Fruit fly (Drosophila melanogaster) whole organism, embryonic: Measurements from ENCODE around the gene Cisd2.
A peak's percentile ranks its signal among the peaks of the same experiment; 100 is the strongest.

ENCODE experiments used
- Ada2b ChIP-seq: fragments of 200-800 bp; sonication (Bioruptor generic); IDR thresholded peaks from 2 replicates; pipeline ENCODE4 v1.3.6; 2022; ENCODE audit warnings: missing biosample characterization, missing genetic modification characterization
- Adf1 ChIP-seq: fragments of 200-800 bp; sonication (Bioruptor generic); IDR thresholded peaks from 2 replicates; pipeline ENCODE4 v1.3.6; 2022; ENCODE audit warnings: missing biosample characterization, missing genetic modification characterization
- Atf-2 ChIP-seq: fragments of 200-800 bp; sonication (Bioruptor generic); optimal IDR thresholded peaks from 2 replicates; lab custom pipeline; 2016; ENCODE audit warnings: missing biosample characterization, missing genetic modification characterization
- CG11093 ChIP-seq: fragments of 200-800 bp; sonication (Bioruptor generic); IDR thresholded peaks from 3 replicates; pipeline ENCODE4 v1.3.6; 2022; ENCODE audit warnings: missing biosample characterization, missing genetic modification characterization
- CG12659 ChIP-seq: fragments of 200-800 bp; sonication (Bioruptor generic); optimal IDR thresholded peaks from 3 replicates; lab custom pipeline; 2017; ENCODE audit warnings: mild to moderate bottlenecking, missing biosample characterization, missing genetic modification reagents, missing genetic modification characterization
- CG14441 ChIP-seq: fragments of 200-800 bp; sonication (Bioruptor generic); IDR thresholded peaks from 2 replicates; pipeline ENCODE4 v1.3.6; 2022; ENCODE audit warnings: missing biosample characterization, missing genetic modification characterization
- CG15011 ChIP-seq: fragments of 200-800 bp; sonication (Bioruptor generic); optimal IDR thresholded peaks from 3 replicates; lab custom pipeline; 2018; ENCODE audit warnings: missing biosample characterization, mild to moderate bottlenecking, missing genetic modification characterization
- CG1603 ChIP-seq: fragments of 200-800 bp; sonication (Bioruptor generic); optimal IDR thresholded peaks from 2 replicates; lab custom pipeline; 2019; ENCODE audit warnings: missing biosample characterization, mild to moderate bottlenecking, missing genetic modification characterization, moderate library complexity
- CG1647 ChIP-seq: fragments of 200-800 bp; sonication (Bioruptor generic); optimal IDR thresholded peaks from 3 replicates; lab custom pipeline; 2016; ENCODE audit warnings: missing biosample characterization, missing genetic modification characterization
- CG18262 ChIP-seq: fragments of 200-800 bp; optimal IDR thresholded peaks from 3 replicates; lab custom pipeline; 2019; ENCODE audit warnings: missing biosample characterization, mild to moderate bottlenecking, missing genetic modification characterization, moderate library complexity
- CG31388 ChIP-seq: fragments of 200-800 bp; sonication (Bioruptor generic); optimal IDR thresholded peaks from 2 replicates; lab custom pipeline; 2016; ENCODE audit warnings: missing biosample characterization, missing genetic modification characterization
- CG4360 ChIP-seq: fragments of 200-800 bp; sonication (Bioruptor generic); IDR thresholded peaks from 2 replicates; pipeline ENCODE4 v1.3.6; 2022; ENCODE audit warnings: missing biosample characterization, missing genetic modification characterization
- CG4854 ChIP-seq: fragments of 200-800 bp; sonication (Bioruptor generic); optimal IDR thresholded peaks from 2 replicates; lab custom pipeline; 2016; ENCODE audit warnings: missing biosample characterization, missing genetic modification characterization, inconsistent platforms
- CG6254 ChIP-seq: fragments of 200-800 bp; sonication (Bioruptor generic); optimal IDR thresholded peaks from 3 replicates; lab custom pipeline; 2017; ENCODE audit warnings: mild to moderate bottlenecking, missing biosample characterization, missing genetic modification reagents, missing genetic modification characterization
- CG6813 ChIP-seq: fragments of 200-800 bp; sonication (Bioruptor generic); optimal IDR thresholded peaks from 2 replicates; lab custom pipeline; 2017; ENCODE audit warnings: missing biosample characterization, missing genetic modification characterization, mild to moderate bottlenecking, moderate library complexity, missing genetic modification reagents
- CG6854 ChIP-seq: fragments of 200-800 bp; sonication (Bioruptor generic); optimal IDR thresholded peaks from 3 replicates; lab custom pipeline; 2017; ENCODE audit warnings: missing biosample characterization, mild to moderate bottlenecking, missing genetic modification characterization
- CG7556 ChIP-seq: fragments of 200-800 bp; sonication (Bioruptor generic); optimal IDR thresholded peaks from 2 replicates; lab custom pipeline; 2017; ENCODE audit warnings: missing biosample characterization, mild to moderate bottlenecking, missing genetic modification characterization
- CG8089 ChIP-seq: fragments of 200-800 bp; sonication (Bioruptor generic); optimal IDR thresholded peaks from 3 replicates; lab custom pipeline; 2016; ENCODE audit warnings: missing biosample characterization, missing genetic modification characterization
- CG9817 ChIP-seq: fragments of 200-800 bp; sonication (Bioruptor generic); optimal IDR thresholded peaks from 2 replicates; lab custom pipeline; 2018; ENCODE audit warnings: missing biosample characterization, mild to moderate bottlenecking, missing genetic modification characterization, moderate library complexity
- CkIIα-i1 ChIP-seq: fragments of 200-800 bp; sonication (Bioruptor generic); IDR thresholded peaks from 2 replicates; pipeline ENCODE4 v1.3.6; 2022; ENCODE audit warnings: missing biosample characterization, missing genetic modification characterization
- Fer1 ChIP-seq: fragments of 200-800 bp; sonication (Bioruptor generic); optimal IDR thresholded peaks from 2 replicates; lab custom pipeline; 2017; ENCODE audit warnings: missing biosample characterization, mild to moderate bottlenecking, missing genetic modification characterization
- Fer3 ChIP-seq: fragments of 200-800 bp; sonication (Bioruptor generic); optimal IDR thresholded peaks from 2 replicates; lab custom pipeline; 2018; ENCODE audit warnings: missing biosample characterization, mild to moderate bottlenecking, missing genetic modification characterization, moderate library complexity
- Jarid2 ChIP-seq: fragments of 200-800 bp; sonication (Bioruptor generic); optimal IDR thresholded peaks from 3 replicates; lab custom pipeline; 2017; ENCODE audit warnings: mild to moderate bottlenecking, missing biosample characterization, missing genetic modification reagents, missing genetic modification characterization
- Lhr ChIP-seq: fragments of 200-800 bp; sonication (Bioruptor generic); optimal IDR thresholded peaks from 3 replicates; lab custom pipeline; 2017; ENCODE audit warnings: mild to moderate bottlenecking, missing biosample characterization, missing genetic modification reagents, missing genetic modification characterization
- Meics ChIP-seq: fragments of 200-800 bp; sonication (Bioruptor generic); optimal IDR thresholded peaks from 2 replicates; lab custom pipeline; 2017; ENCODE audit warnings: missing biosample characterization, mild to moderate bottlenecking, missing genetic modification characterization
- Mrtf ChIP-seq: fragments of 200-800 bp; sonication (Bioruptor generic); IDR thresholded peaks from 3 replicates; pipeline ENCODE4 v1.3.6; 2022; ENCODE audit warnings: missing biosample characterization, missing genetic modification characterization
- NK7.1 ChIP-seq: fragments of 200-800 bp; sonication (Bioruptor generic); optimal IDR thresholded peaks from 3 replicates; lab custom pipeline; 2016; ENCODE audit warnings: missing biosample characterization, missing genetic modification characterization
- Nf-YA ChIP-seq: fragments of 200-800 bp; sonication (Bioruptor generic); IDR thresholded peaks from 2 replicates; pipeline ENCODE4 v1.3.6; 2022; ENCODE audit warnings: missing biosample characterization, missing genetic modification characterization
- NfI ChIP-seq: fragments of 200-800 bp; sonication (Bioruptor generic); optimal IDR thresholded peaks from 3 replicates; lab custom pipeline; 2018; ENCODE audit warnings: missing biosample characterization, mild to moderate bottlenecking, missing genetic modification characterization, moderate library complexity
- Oaz ChIP-seq: fragments of 200-800 bp; sonication (Bioruptor generic); IDR thresholded peaks from 2 replicates; pipeline ENCODE4 v1.3.6; 2022; ENCODE audit warnings: missing biosample characterization, missing genetic modification characterization
- Opbp ChIP-seq: fragments of 200-800 bp; sonication (Bioruptor generic); IDR thresholded peaks from 3 replicates; pipeline ENCODE4 v1.3.6; 2022; ENCODE audit warnings: missing biosample characterization, missing genetic modification characterization; ENCODE audit not compliant: partially characterized antibody
- Pdp1 ChIP-seq, 2 experiments: fragments of 200-800 bp; sonication (Bioruptor generic); optimal IDR thresholded peaks; 3 replicates each; lab custom pipeline; 2016; ENCODE audit warnings: missing biosample characterization in 2 of 2, missing genetic modification characterization in 2 of 2, mild to moderate bottlenecking in 1 of 2, moderate library complexity in 1 of 2
- Side ChIP-seq: fragments of 200-800 bp; sonication (Bioruptor generic); optimal IDR thresholded peaks from 2 replicates; lab custom pipeline; 2016; ENCODE audit warnings: missing biosample characterization, missing genetic modification characterization
- ap ChIP-seq: fragments of 200-800 bp; sonication (Bioruptor generic); IDR thresholded peaks from 2 replicates; pipeline ENCODE4 v1.3.6; 2022; ENCODE audit warnings: missing biosample characterization, missing genetic modification characterization
- br ChIP-seq: fragments of >200 bp; optimal IDR thresholded peaks from 2 replicates; lab custom pipeline; 2017
- cad ChIP-seq: fragments of >200 bp; optimal IDR thresholded peaks from 2 replicates; lab custom pipeline; 2017; ENCODE audit warnings: missing biosample characterization, missing genetic modification characterization
- chif ChIP-seq, 2 experiments: fragments of 200-800 bp; sonication (Bioruptor generic); optimal IDR thresholded peaks; 3 replicates each; lab custom pipeline; 2016; ENCODE audit warnings: missing biosample characterization in 2 of 2, missing genetic modification characterization in 2 of 2
- danr ChIP-seq: fragments of 200-800 bp; sonication (Bioruptor generic); IDR thresholded peaks from 2 replicates; pipeline ENCODE4 v1.3.6; 2022; ENCODE audit warnings: missing biosample characterization, missing genetic modification characterization
- dpn ChIP-seq, 2 experiments: fragments of 200-800 bp; sonication (Bioruptor generic); optimal IDR thresholded peaks; 3 replicates each; lab custom pipeline; 2016; ENCODE audit warnings: missing biosample characterization in 2 of 2, missing genetic modification characterization in 2 of 2
- exex ChIP-seq: fragments of 200-800 bp; sonication (Bioruptor generic); optimal IDR thresholded peaks from 4 replicates; lab custom pipeline; 2018; ENCODE audit warnings: missing biosample characterization, mild to moderate bottlenecking, missing genetic modification characterization, moderate library complexity
- gem ChIP-seq: fragments of 200-800 bp; sonication (Bioruptor generic); optimal IDR thresholded peaks from 2 replicates; lab custom pipeline; 2019; ENCODE audit warnings: missing biosample characterization, mild to moderate bottlenecking, missing genetic modification characterization, moderate library complexity
- hb ChIP-seq: fragments of 200-800 bp; sonication (Bioruptor generic); IDR thresholded peaks from 3 replicates; pipeline ENCODE4 v1.3.6; 2022; ENCODE audit warnings: missing biosample characterization, missing genetic modification characterization; ENCODE audit not compliant: partially characterized antibody
- hth ChIP-seq: fragments of >200 bp; optimal IDR thresholded peaks from 2 replicates; lab custom pipeline; 2017; ENCODE audit warnings: inconsistent platforms
- org-1 ChIP-seq: fragments of 200-800 bp; sonication (Bioruptor generic); optimal IDR thresholded peaks from 2 replicates; lab custom pipeline; 2017; ENCODE audit warnings: missing biosample characterization, missing genetic modification characterization
- repo ChIP-seq: fragments of 200-800 bp; sonication (Bioruptor generic); optimal IDR thresholded peaks from 2 replicates; lab custom pipeline; 2016; ENCODE audit warnings: missing biosample characterization, missing genetic modification characterization
- sc ChIP-seq, 3 experiments: fragments of >200 bp in 2 of 3; fragments of 200-800 bp in 1 of 3; sonication (Bioruptor generic) in 1 of 3; optimal IDR thresholded peaks; 2 replicates in 2 of 3; 3 replicates in 1 of 3; lab custom pipeline; 2017; ENCODE audit warnings: mild to moderate bottlenecking in 1 of 3, missing biosample characterization in 1 of 3, missing genetic modification characterization in 1 of 3, missing genetic modification reagents in 1 of 3
- sqz ChIP-seq: fragments of 200-800 bp; sonication (Bioruptor generic); optimal IDR thresholded peaks from 3 replicates; lab custom pipeline; 2018; ENCODE audit warnings: missing biosample characterization, mild to moderate bottlenecking, missing genetic modification characterization
- sr ChIP-seq: fragments of 200-800 bp; sonication (Bioruptor generic); IDR thresholded peaks from 3 replicates; pipeline ENCODE4 v1.3.6; 2022; ENCODE audit warnings: missing biosample characterization, missing genetic modification characterization
- twi ChIP-seq: fragments of 200-800 bp; optimal IDR thresholded peaks from 2 replicates; lab custom pipeline; 2019; ENCODE audit warnings: missing biosample characterization, mild to moderate bottlenecking, missing genetic modification characterization, moderate library complexity
- zfh1 ChIP-seq: fragments of 200-800 bp; sonication (Bioruptor generic); IDR thresholded peaks from 3 replicates; pipeline ENCODE4 v1.3.6; 2022; ENCODE audit warnings: missing biosample characterization, missing genetic modification characterization

The Cisd2 gene

DNA sequence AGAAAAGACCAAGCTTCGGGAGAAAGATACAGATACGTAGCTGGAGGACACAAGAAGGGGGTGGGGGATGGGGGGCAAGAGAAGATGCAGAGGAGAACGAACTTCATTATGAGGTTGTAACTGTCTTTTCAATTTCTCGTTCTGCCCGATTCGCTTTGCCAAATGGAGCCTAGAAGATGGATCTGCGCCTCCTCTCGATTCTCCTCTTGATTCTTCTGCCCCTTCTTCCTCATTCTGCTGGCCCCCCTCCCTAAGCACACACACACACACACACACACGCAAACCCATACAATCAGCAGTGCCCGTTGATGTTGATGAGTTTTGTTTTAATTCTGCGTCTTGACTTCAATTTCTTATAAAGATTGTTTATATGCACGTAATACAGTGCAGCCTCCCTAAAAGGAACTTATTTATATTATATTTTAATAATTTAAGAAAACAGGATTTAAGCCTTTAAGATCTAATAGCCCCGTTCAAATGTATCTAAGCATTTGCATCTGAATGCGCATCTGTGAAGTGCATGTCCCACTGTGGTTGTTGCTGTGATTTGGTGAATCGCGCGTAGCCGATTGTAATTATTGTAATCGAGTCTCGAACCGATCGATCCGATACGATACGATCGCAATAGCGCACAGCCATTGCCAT, 16.1 kb downstream of the Cisd2 start (continued):
- peak; percentile 70 for TF ChIP-seq Fer3 (tag; lab: Kevin White, UChicago)
- no peak for TF ChIP-seq CkIIα-i1
- peak; percentile 73 for TF ChIP-seq NfI (GFP tag; lab: Kevin White, UChicago)
- no peak for TF ChIP-seq hth (lab: Kevin White, UChicago)
- peak; percentile 21; the same call in 1 of the 3 replicates for TF ChIP-seq CG11093
- TF ChIP-seq Nf-YA (GFP tag; lab: Robert Waterston, UW) = 0 out of 2 replicates have a peak, but pooled peaks have one; percentile 12
- peak; percentile 65 for TF ChIP-seq CG4360
- TF ChIP-seq Side (GFP tag; lab: Kevin White, UChicago) = no peak
- no peak for TF ChIP-seq Atf-2 (GFP tag; lab: Kevin White, UChicago)
- no peak for TF ChIP-seq CG6813
- TF ChIP-seq danr = no peak
- TF ChIP-seq CG1603 (tag; lab: Kevin White, UChicago) = no peak
- TF ChIP-seq CG31388 = no peak
- TF ChIP-seq Oaz (GFP tag; lab: Robert Waterston, UW) = no peak
- TF ChIP-seq Adf1 (GFP tag; lab: Robert Waterston, UW) = 0 out of 2 replicates have a peak, but pooled peaks have one; percentile 33
- TF ChIP-seq sqz (GFP tag; lab: Kevin White, UChicago) = peak; percentile 33
- no peak for TF ChIP-seq CG4854 (GFP tag; lab: Kevin White, UChicago)
- TF ChIP-seq CG7556 = peak; percentile 16
- TF ChIP-seq CG18262 (tag; lab: Kevin White, UChicago) = peak; percentile 39
- no peak for TF ChIP-seq CG15011 (GFP tag; lab: Kevin White, UChicago)
- TF ChIP-seq sr (GFP tag; lab: Robert Waterston, UW) = no peak
- TF ChIP-seq CG9817 (tag; lab: Kevin White, UChicago) = peak; percentile 75
- no peak for TF ChIP-seq CG1647 (GFP tag; lab: Kevin White, UChicago)
- TF ChIP-seq CG14441 (GFP tag; lab: Robert Waterston, UW) = peak; percentile 86
- no peak for TF ChIP-seq cad
- no peak for TF ChIP-seq exex
- peak; percentile 24 for TF ChIP-seq CG6854
- TF ChIP-seq Jarid2 (GFP tag; lab: Kevin White, UChicago) = no peak
- TF ChIP-seq twi = peak; percentile 4
- TF ChIP-seq CG8089 = no peak
- no peak for TF ChIP-seq org-1 (GFP tag; lab: Kevin White, UChicago)
- TF ChIP-seq NK7.1 (GFP tag; lab: Kevin White, UChicago) = no peak
- TF ChIP-seq sc (optimal IDR thresholded peaks at IDR 0.05; lab: Kevin White, UChicago) = no peak
- TF ChIP-seq sc (GFP tag; optimal IDR thresholded peaks at IDR 0.05; lab: Kevin White, UChicago) = no peak
- TF ChIP-seq hb = no peak
- no peak for TF ChIP-seq br (lab: Kevin White, UChicago)
- peak; percentile 61 for TF ChIP-seq Ada2b (GFP tag; lab: Robert Waterston, UW)
- peak; percentile 78 for TF ChIP-seq Mrtf (GFP tag; lab: Robert Waterston, UW)
- TF ChIP-seq Fer1 (GFP tag; lab: Kevin White, UChicago) = peak; percentile 63
- peak in 1 of 2 experiments; percentile 31 for TF ChIP-seq Pdp1 (GFP tag; optimal IDR thresholded peaks at IDR 0.05; lab: Kevin White, UChicago)
- TF ChIP-seq Opbp = no peak
- peak in 1 of 2 experiments; percentile 61 for TF ChIP-seq dpn (GFP tag; optimal IDR thresholded peaks at IDR 0.05; lab: Kevin White, UChicago)
- TF ChIP-seq Meics = peak; percentile 65
- peak; percentile 28 for TF ChIP-seq CG6254 (GFP tag; lab: Kevin White, UChicago)
- TF ChIP-seq zfh1 = peak; percentile 79
- no peak for TF ChIP-seq repo
- TF ChIP-seq CG12659 = peak; percentile 57
- TF ChIP-seq ap = no peak
- TF ChIP-seq Lhr (GFP tag; lab: Kevin White, UChicago) = no peak
- TF ChIP-seq chif (GFP tag; optimal IDR thresholded peaks at IDR 0.05; lab: Kevin White, UChicago) = no peak
- peak; percentile 79 for TF ChIP-seq gem
